Fruit fly (Drosophila melanogaster): ENCODE results near the gene bru2.
A peak's percentile ranks its signal among the peaks of the same experiment; 100 is the strongest.

Gene bru2

DNA sequence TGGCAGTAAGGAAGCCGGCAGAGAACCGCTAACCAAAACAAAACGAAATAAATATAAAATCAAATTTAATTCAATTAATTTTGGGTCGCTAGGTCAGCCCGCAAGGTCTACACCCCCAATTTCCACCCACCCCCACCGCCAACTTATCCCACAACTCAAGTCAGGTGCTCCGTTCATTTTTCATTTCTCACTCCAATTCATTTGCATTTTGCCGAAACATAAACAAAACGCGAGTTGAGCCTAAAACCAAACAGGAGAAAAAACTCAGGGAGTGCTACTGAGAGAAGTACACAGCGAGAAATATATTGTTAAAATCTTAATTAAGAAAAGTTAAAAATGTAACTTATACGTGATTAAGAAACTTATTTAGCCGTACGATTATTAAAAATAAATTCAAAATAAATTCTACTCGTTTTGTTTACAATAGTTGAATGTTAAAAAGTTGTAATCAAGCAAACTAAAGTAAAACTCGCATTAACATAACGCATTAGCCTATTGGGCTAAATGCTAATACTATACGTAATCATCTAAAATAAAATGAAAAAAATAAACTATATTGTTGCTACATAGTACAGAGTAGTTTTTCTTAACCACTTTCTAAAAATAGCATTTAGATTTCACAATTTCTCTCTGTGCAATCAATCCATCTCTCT, 71.6 kb downstream of the bru2 start (continued):
- TF ChIP-seq Ets96B (tag; optimal IDR thresholded peaks at IDR 0.05) (no peak), CG6808 (GFP tag; optimal IDR thresholded peaks at IDR 0.05) (no peak), CG8632 (GFP tag; optimal IDR thresholded peaks at IDR 0.05) (peak; percentile 12), CG7368 (GFP tag; optimal IDR thresholded peaks at IDR 0.05) (no peak), Eip75B (GFP tag; optimal IDR thresholded peaks at IDR 0.05) (no peak), cyc (GFP tag; optimal IDR thresholded peaks at IDR 0.05) (peak; percentile 30), fd85E (GFP tag; optimal IDR thresholded peaks at IDR 0.05) (no peak), spab (GFP tag; optimal IDR thresholded peaks at IDR 0.05) (no peak), topi (GFP tag; optimal IDR thresholded peaks at IDR 0.05) (peak; percentile 50), dac (GFP tag; optimal IDR thresholded peaks at IDR 0.05) (no peak), Met (GFP tag; optimal IDR thresholded peaks at IDR 0.05) (peak; percentile 38), Sox15 (GFP tag; optimal IDR thresholded peaks at IDR 0.05) (no peak), Blimp-1 (GFP tag; optimal IDR thresholded peaks at IDR 0.05) (no peak), Lpt (GFP tag; optimal IDR thresholded peaks at IDR 0.05) (no peak), lz (GFP tag; optimal IDR thresholded peaks at IDR 0.05) (peak; percentile 21), CG15336 (GFP tag; IDR thresholded peaks at IDR 0.05) (no peak), acj6 (GFP tag; optimal IDR thresholded peaks at IDR 0.05) (peak; percentile 11)

DNA sequence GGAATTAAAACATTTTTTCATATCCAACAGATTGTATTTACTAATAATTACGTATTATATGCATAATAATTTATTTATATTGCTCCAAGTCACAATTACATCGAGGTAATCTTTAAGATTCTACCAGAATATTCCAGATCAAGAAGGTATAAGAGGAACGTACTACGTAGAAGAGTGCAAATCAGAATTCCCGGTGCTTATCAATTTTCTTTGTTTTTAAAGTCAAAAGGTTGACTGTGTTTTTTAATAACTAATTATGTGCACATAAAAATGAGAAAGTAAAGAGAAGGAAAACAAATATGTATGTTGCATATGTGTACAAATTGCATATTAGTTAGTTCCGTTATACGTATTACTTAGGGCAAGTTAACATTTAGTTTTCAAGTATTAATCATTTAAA, 77.2 kb downstream of the bru2 start:
- TF ChIP-seq svp (GFP tag) = peak; percentile 91
- TF ChIP-seq spab (GFP tag; optimal IDR thresholded peaks at IDR 0.05) = no peak

DNA sequence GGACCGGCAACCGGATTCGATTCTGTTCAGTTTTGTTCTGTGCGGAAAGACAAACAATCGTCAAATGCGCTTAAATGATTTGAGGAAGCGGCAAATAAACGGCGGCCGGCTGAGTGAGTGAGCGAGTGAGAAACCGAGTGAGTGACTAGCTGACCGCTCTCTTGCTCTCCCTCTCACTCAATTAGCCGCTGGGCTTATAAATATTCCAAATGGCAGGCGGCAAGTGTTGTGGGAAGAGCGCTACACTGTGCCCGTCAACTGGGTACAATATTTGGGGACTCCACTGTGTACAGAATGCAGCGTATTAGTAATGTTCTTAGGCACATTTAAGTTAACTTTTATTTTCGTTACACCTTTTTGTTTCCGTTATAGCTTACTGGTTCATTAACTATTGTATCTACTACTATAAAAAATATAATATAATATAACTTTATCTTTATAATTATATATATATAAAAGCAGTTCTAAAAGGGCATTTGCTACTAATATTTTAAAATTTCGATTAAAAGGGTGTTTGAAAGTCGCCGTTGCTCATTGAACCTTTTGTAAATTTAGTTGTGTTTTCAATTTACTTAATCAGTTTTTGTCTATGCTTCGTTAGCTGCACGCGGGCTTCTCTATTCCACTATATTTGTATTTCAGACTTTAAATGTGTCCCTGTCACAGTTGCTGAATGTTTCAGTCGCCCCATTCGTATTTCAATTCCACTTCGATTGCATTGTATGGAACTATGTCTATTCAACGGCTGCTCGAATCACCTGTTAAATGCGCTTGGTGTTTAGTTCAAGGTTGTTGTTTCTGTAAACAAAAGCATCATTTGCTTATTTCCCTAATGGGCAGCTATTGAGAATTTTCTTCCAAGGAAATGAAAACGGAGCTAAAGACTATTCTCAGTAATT, 78.0 kb downstream of the bru2 start:
- TF ChIP-seq Hr39 (GFP tag; optimal IDR thresholded peaks at IDR 0.05) (no peak), CG15336 (GFP tag; IDR thresholded peaks at IDR 0.05) (peak; percentile 44; the same call in 1 of the 2 replicates), Ets96B (tag; optimal IDR thresholded peaks at IDR 0.05) (no peak), CG8119 (GFP tag; IDR thresholded peaks at IDR 0.05) (peak; percentile 26; the same call in 1 of the 3 replicates), Eip78C (GFP tag) (peak; percentile 30), CG9139 (GFP tag; optimal IDR thresholded peaks at IDR 0.05) (no peak), svp (GFP tag) (no peak), vri (GFP tag; optimal IDR thresholded peaks at IDR 0.05) (no peak), CG3032 (tag; optimal IDR thresholded peaks at IDR 0.05) (no peak), net (GFP tag; optimal IDR thresholded peaks at IDR 0.05) (no peak), CG6808 (GFP tag; optimal IDR thresholded peaks at IDR 0.05) (no peak), acj6 (GFP tag; optimal IDR thresholded peaks at IDR 0.05) (no peak), CG16779 (tag; optimal IDR thresholded peaks at IDR 0.05) (no peak), Sox15 (GFP tag; optimal IDR thresholded peaks at IDR 0.05) (no peak), Smox (GFP tag; optimal IDR thresholded peaks at IDR 0.05) (no peak), esn (GFP tag; optimal IDR thresholded peaks at IDR 0.05) (no peak), Met (GFP tag; optimal IDR thresholded peaks at IDR 0.05) (no peak), Ets21C (GFP tag; optimal IDR thresholded peaks at IDR 0.05) (no peak), topi (GFP tag; optimal IDR thresholded peaks at IDR 0.05) (no peak), CG6163 (GFP tag; IDR thresholded peaks at IDR 0.05) (no peak), CG32006 (GFP tag; optimal IDR thresholded peaks at IDR 0.05) (no peak), pdm3 (GFP tag; optimal IDR thresholded peaks at IDR 0.05) (no peak), CG8632 (GFP tag; optimal IDR thresholded peaks at IDR 0.05) (no peak), salr (GFP tag; optimal IDR thresholded peaks at IDR 0.05) (no peak), CG6792 (GFP tag; optimal IDR thresholded peaks at IDR 0.05) (no peak), CG1621 (tag; optimal IDR thresholded peaks at IDR 0.05) (no peak), CG7368 (GFP tag; optimal IDR thresholded peaks at IDR 0.05) (no peak)
